Fruit fly (Drosophila melanogaster) whole organism, adult: ENCODE results near the gene Sr-CIV.

Experiments
- CG11617 ChIP-seq: fragments of 200-800 bp; sonication (Bioruptor generic); optimal IDR thresholded peaks from 2 replicates; lab custom pipeline; 2017; ENCODE audit warnings: mild to moderate bottlenecking, missing biosample characterization, missing genetic modification reagents, missing genetic modification characterization
- CG12768 ChIP-seq: fragments of 200-800 bp; sonication (Bioruptor generic); optimal IDR thresholded peaks from 2 replicates; lab custom pipeline; 2017; ENCODE audit warnings: missing biosample characterization, missing genetic modification characterization, mild to moderate bottlenecking, moderate library complexity, missing genetic modification reagents
- CG14711 ChIP-seq: fragments of 200-800 bp; sonication (Bioruptor generic); optimal IDR thresholded peaks from 2 replicates; lab custom pipeline; 2018; ENCODE audit warnings: missing biosample characterization, mild to moderate bottlenecking, missing genetic modification characterization, moderate library complexity
- CG1620 ChIP-seq: fragments of 200-800 bp; sonication (Bioruptor generic); optimal IDR thresholded peaks from 2 replicates; lab custom pipeline; 2016; ENCODE audit warnings: missing biosample characterization, missing genetic modification characterization
- CG33017 ChIP-seq: fragments of 200-800 bp; sonication (Bioruptor generic); optimal IDR thresholded peaks from 2 replicates; lab custom pipeline; 2018; ENCODE audit warnings: missing biosample characterization, mild to moderate bottlenecking, missing genetic modification characterization, moderate library complexity
- CG5204 ChIP-seq: fragments of 200-800 bp; sonication (Bioruptor generic); optimal IDR thresholded peaks from 2 replicates; lab custom pipeline; 2016; ENCODE audit warnings: missing biosample characterization, missing genetic modification characterization
- CG7045 ChIP-seq: fragments of 200-800 bp; sonication (Bioruptor generic); optimal IDR thresholded peaks from 2 replicates; lab custom pipeline; 2017; ENCODE audit warnings: missing biosample characterization, mild to moderate bottlenecking, missing genetic modification characterization
- CG7101 ChIP-seq: fragments of 200-800 bp; sonication (Bioruptor generic); optimal IDR thresholded peaks from 2 replicates; lab custom pipeline; 2018; ENCODE audit warnings: missing biosample characterization, mild to moderate bottlenecking, missing genetic modification characterization, moderate library complexity
- Clk ChIP-seq: fragments of 200-800 bp; sonication (Bioruptor generic); optimal IDR thresholded peaks from 2 replicates; lab custom pipeline; 2017; ENCODE audit warnings: missing biosample characterization, missing genetic modification characterization
- Crg-1 ChIP-seq: fragments of 200-800 bp; sonication (Bioruptor generic); optimal IDR thresholded peaks from 2 replicates; lab custom pipeline; 2016; ENCODE audit warnings: missing biosample characterization, missing genetic modification characterization
- Mnt ChIP-seq: fragments of 200-800 bp; sonication (Bioruptor generic); optimal IDR thresholded peaks from 2 replicates; lab custom pipeline; 2016; ENCODE audit warnings: missing biosample characterization, mild to moderate bottlenecking, missing genetic modification characterization
- bab1 ChIP-seq: fragments of 200-800 bp; sonication (Bioruptor generic); optimal IDR thresholded peaks from 3 replicates; lab custom pipeline; 2019; ENCODE audit warnings: missing biosample characterization, mild to moderate bottlenecking, missing genetic modification characterization, moderate library complexity
- cic ChIP-seq: fragments of 200-800 bp; sonication (Bioruptor generic); optimal IDR thresholded peaks from 2 replicates; lab custom pipeline; 2017; ENCODE audit warnings: missing biosample characterization, mild to moderate bottlenecking, missing genetic modification characterization, moderate library complexity
- cnc ChIP-seq, 2 experiments: fragments of >200 bp; optimal IDR thresholded peaks; 2 replicates each; lab custom pipeline; 2017
- ovo ChIP-seq: fragments of 200-800 bp; sonication (Bioruptor generic); optimal IDR thresholded peaks from 2 replicates; lab custom pipeline; 2016; ENCODE audit warnings: missing biosample characterization, missing genetic modification characterization
- pad ChIP-seq: fragments of 200-800 bp; sonication (Bioruptor generic); optimal IDR thresholded peaks from 3 replicates; lab custom pipeline; 2017; ENCODE audit warnings: missing biosample characterization, missing genetic modification characterization, mild to moderate bottlenecking, moderate library complexity, missing genetic modification reagents
- tj ChIP-seq: fragments of 200-800 bp; sonication (Bioruptor generic); optimal IDR thresholded peaks from 3 replicates; lab custom pipeline; 2017; ENCODE audit warnings: missing biosample characterization, mild to moderate bottlenecking, missing genetic modification characterization, moderate library complexity
- toe ChIP-seq: fragments of 200-800 bp; sonication (Bioruptor generic); optimal IDR thresholded peaks from 2 replicates; lab custom pipeline; 2016; ENCODE audit warnings: missing biosample characterization, missing genetic modification characterization

The Sr-CIV gene

dm6 chr2L:3555408-3556058 is 31.7 kb upstream of the Sr-CIV start:
- no peak for TF ChIP-seq cic

dm6 chr2L:3553902-3554301 is 30.0 kb upstream of the Sr-CIV start:
- TF ChIP-seq Clk (GFP tag; lab: Kevin White, UChicago) (no peak), CG14711 (tag; lab: Kevin White, UChicago) (no peak), Crg-1 (GFP tag; lab: Kevin White, UChicago) (no peak), CG33017 (tag; lab: Kevin White, UChicago) (no peak), cnc (optimal IDR thresholded peaks at IDR 0.05; lab: Kevin White, UChicago) (no peak), cic (no peak), ovo (GFP tag; lab: Kevin White, UChicago) (no peak), CG1620 (GFP tag; lab: Kevin White, UChicago) (no peak)

- TF ChIP-seq CG7101 (tag; lab: Kevin White, UChicago) (no peak), Mnt (GFP tag; lab: Kevin White, UChicago) (no peak), Clk (GFP tag; lab: Kevin White, UChicago) (no peak), pad (GFP tag; lab: Kevin White, UChicago) (no peak), CG12768 (GFP tag; lab: Kevin White, UChicago) (no peak), bab1 (GFP tag; lab: Kevin White, UChicago) (no peak), cnc (optimal IDR thresholded peaks at IDR 0.05; lab: Kevin White, UChicago) (no peak), CG7045 (GFP tag; lab: Kevin White, UChicago) (no peak), CG5204 (GFP tag; lab: Kevin White, UChicago) (no peak), cic (no peak), tj (no peak), CG14711 (tag; lab: Kevin White, UChicago) (no peak), Crg-1 (GFP tag; lab: Kevin White, UChicago) (no peak), toe (GFP tag; lab: Kevin White, UChicago) (no peak), CG11617 (GFP tag; lab: Kevin White, UChicago) (no peak), ovo (GFP tag; lab: Kevin White, UChicago) (no peak)
These were observed 28.9 kb upstream of the Sr-CIV start for dm6 chr2L:3552773-3553172.

dm6 chr2L:3550583-3550982 is 26.7 kb upstream of the Sr-CIV start:
- no peak for TF ChIP-seq bab1 (GFP tag; lab: Kevin White, UChicago)
- no peak for TF ChIP-seq CG1620 (GFP tag; lab: Kevin White, UChicago)
- TF ChIP-seq pad (GFP tag; lab: Kevin White, UChicago) = no peak
- no peak for TF ChIP-seq tj
- no peak for TF ChIP-seq cic
- no peak for TF ChIP-seq CG12768 (GFP tag; lab: Kevin White, UChicago)
- no peak for TF ChIP-seq CG14711 (tag; lab: Kevin White, UChicago)
- no peak for TF ChIP-seq CG7101 (tag; lab: Kevin White, UChicago)

- TF ChIP-seq CG1620 (GFP tag; lab: Kevin White, UChicago) (no peak), pad (GFP tag; lab: Kevin White, UChicago) (no peak), CG7101 (tag; lab: Kevin White, UChicago) (no peak), tj (no peak), CG33017 (tag; lab: Kevin White, UChicago) (no peak), cic (no peak), CG14711 (tag; lab: Kevin White, UChicago) (no peak), CG5204 (GFP tag; lab: Kevin White, UChicago) (no peak), ovo (GFP tag; lab: Kevin White, UChicago) (no peak), Mnt (GFP tag; lab: Kevin White, UChicago) (no peak), cnc (optimal IDR thresholded peaks at IDR 0.05; lab: Kevin White, UChicago) (no peak)
These were observed 25.9 kb upstream of the Sr-CIV start for dm6 chr2L:3549742-3550141.

- TF ChIP-seq CG12768 (GFP tag; lab: Kevin White, UChicago) (no peak), bab1 (GFP tag; lab: Kevin White, UChicago) (no peak), CG11617 (GFP tag; lab: Kevin White, UChicago) (no peak), CG14711 (tag; lab: Kevin White, UChicago) (no peak), cic (no peak), CG7101 (tag; lab: Kevin White, UChicago) (no peak), pad (GFP tag; lab: Kevin White, UChicago) (no peak), cnc (optimal IDR thresholded peaks at IDR 0.05; lab: Kevin White, UChicago) (no peak), Mnt (GFP tag; lab: Kevin White, UChicago) (no peak), ovo (GFP tag; lab: Kevin White, UChicago) (no peak), CG33017 (tag; lab: Kevin White, UChicago) (no peak), Clk (GFP tag; lab: Kevin White, UChicago) (no peak), CG1620 (GFP tag; lab: Kevin White, UChicago) (no peak), Crg-1 (GFP tag; lab: Kevin White, UChicago) (no peak)
These were observed 25.0 kb upstream of the Sr-CIV start for dm6 chr2L:3548879-3549278.

dm6 chr2L:3547512-3547911 is 23.7 kb upstream of the Sr-CIV start:
- no peak for TF ChIP-seq CG33017 (tag; lab: Kevin White, UChicago)
- TF ChIP-seq CG12768 (GFP tag; lab: Kevin White, UChicago) = no peak
- no peak for TF ChIP-seq ovo (GFP tag; lab: Kevin White, UChicago)
- TF ChIP-seq CG14711 (tag; lab: Kevin White, UChicago) = no peak
- no peak for TF ChIP-seq Crg-1 (GFP tag; lab: Kevin White, UChicago)
- no peak for TF ChIP-seq CG5204 (GFP tag; lab: Kevin White, UChicago)
- no peak for TF ChIP-seq tj
